Worm (Caenorhabditis elegans) whole organism, L4 larva: ENCODE measurements around the gene M70.5.

ENCODE experiments used
- D1046.2 ChIP-seq: fragments of 200-800 bp; sonication (Bioruptor generic); IDR thresholded peaks from 2 replicates; pipeline ENCODE4 v1.3.6; 2022; ENCODE audit warnings: missing genetic modification characterization, missing compliant biosample characterization
- F44E2.7 ChIP-seq: fragments of 200-800 bp; sonication (Bioruptor generic); IDR thresholded peaks from 2 replicates; pipeline ENCODE4 v2.1.2; 2022; ENCODE audit warnings: missing genetic modification characterization, missing compliant biosample characterization
- R02D3.7 ChIP-seq: fragments of 150-350 bp; sonication (generic microtip); optimal IDR thresholded peaks from 3 replicates; lab custom pipeline; 2014; ENCODE audit warnings: missing biosample characterization, missing genetic modification characterization
- ZK546.5 ChIP-seq, 2 experiments: sonication (generic microtip); optimal IDR thresholded peaks; 2 replicates each; lab custom pipeline; 2017; ENCODE audit warnings: missing biosample characterization in 2 of 2, missing genetic modification characterization in 2 of 2
- aha-1 ChIP-seq: fragments of 150-350 bp; peaks from one replicate; lab custom pipeline; 2014; ENCODE audit warnings: missing biosample characterization, missing genetic modification characterization
- ama-1 ChIP-seq: fragments of 150-350 bp; optimal IDR thresholded peaks from 2 replicates; lab custom pipeline; 2014; ENCODE audit warnings: inconsistent platforms, mixed read lengths
- attf-4 ChIP-seq: sonication (generic microtip); optimal IDR thresholded peaks from 3 replicates; lab custom pipeline; 2017; ENCODE audit warnings: missing biosample characterization, missing genetic modification characterization
- ceh-20 ChIP-seq: fragments of 200-800 bp; sonication (Bioruptor generic); IDR thresholded peaks from 2 replicates; pipeline ENCODE4 v1.3.6; 2022; ENCODE audit warnings: missing genetic modification reagents, missing genetic modification characterization, missing compliant biosample characterization
- ceh-28 ChIP-seq: fragments of 150-350 bp; optimal IDR thresholded peaks from 2 replicates; lab custom pipeline; 2014; ENCODE audit warnings: missing biosample characterization, missing genetic modification reagents, missing genetic modification characterization
- ceh-44 ChIP-seq: fragments of 200-800 bp; sonication (Bioruptor generic); IDR thresholded peaks from 2 replicates; pipeline ENCODE4 v1.3.6; 2022; ENCODE audit warnings: missing genetic modification reagents, missing genetic modification characterization, missing compliant biosample characterization
- ceh-82 ChIP-seq: sonication (generic microtip); optimal IDR thresholded peaks from 2 replicates; lab custom pipeline; 2017; ENCODE audit warnings: missing biosample characterization, missing genetic modification characterization
- cey-2 ChIP-seq: sonication (generic microtip); optimal IDR thresholded peaks from 3 replicates; lab custom pipeline; 2017; ENCODE audit warnings: missing genetic modification characterization, mild to moderate bottlenecking, missing compliant biosample characterization, antibody characterized with exemption, borderline replicate concordance; ENCODE audit not compliant: insufficient read depth
- daf-19 ChIP-seq: fragments of 200-800 bp; sonication (Bioruptor generic); conservative IDR thresholded peaks from 2 replicates; pipeline ENCODE4 v1.3.6; 2022; ENCODE audit warnings: missing genetic modification characterization, missing compliant biosample characterization
- dmd-6 ChIP-seq: fragments of 200-800 bp; sonication (Bioruptor generic); IDR thresholded peaks from 2 replicates; pipeline ENCODE4 v1.3.6; 2022; ENCODE audit warnings: missing genetic modification reagents, missing genetic modification characterization, missing compliant biosample characterization
- dmd-8 ChIP-seq: fragments of 200-800 bp; sonication (Bioruptor generic); IDR thresholded peaks from 2 replicates; pipeline ENCODE4 v1.3.6; 2022; ENCODE audit warnings: missing genetic modification characterization, missing compliant biosample characterization
- duxl-1 ChIP-seq: sonication (generic microtip); optimal IDR thresholded peaks from 2 replicates; lab custom pipeline; 2016; ENCODE audit warnings: mild to moderate bottlenecking, missing genetic modification characterization, moderate library complexity, missing compliant biosample characterization; ENCODE audit not compliant: poor library complexity
- egl-27 ChIP-seq: sonication (generic microtip); optimal IDR thresholded peaks from 3 replicates; lab custom pipeline; 2017; ENCODE audit warnings: missing biosample characterization, missing genetic modification reagents, missing genetic modification characterization
- egl-43 ChIP-seq: fragments of 200-800 bp; sonication (Bioruptor generic); IDR thresholded peaks from 2 replicates; pipeline ENCODE4 v1.3.6; 2022; ENCODE audit warnings: missing genetic modification reagents, missing genetic modification characterization, missing compliant biosample characterization
- fos-1 ChIP-seq: fragments of 150-350 bp; optimal IDR thresholded peaks from 2 replicates; lab custom pipeline; 2014; ENCODE audit warnings: missing biosample characterization, missing genetic modification characterization
- hif-1 ChIP-seq, 2 experiments: sonication (generic microtip); optimal IDR thresholded peaks; 2 replicates each; lab custom pipeline; 2016 to 2017; ENCODE audit warnings: missing compliant biosample characterization in 2 of 2, missing genetic modification characterization in 2 of 2, missing genetic modification reagents in 2 of 2, missing genotype in 2 of 2, mild to moderate bottlenecking in 1 of 2
- hlh-11 ChIP-seq: fragments of 200-800 bp; sonication (Bioruptor generic); optimal IDR thresholded peaks from 2 replicates; lab custom pipeline; 2018; ENCODE audit warnings: mild to moderate bottlenecking, missing genetic modification characterization, missing compliant biosample characterization
- hlh-30 ChIP-seq: sonication (generic microtip); optimal IDR thresholded peaks from 2 replicates; lab custom pipeline; 2017; ENCODE audit warnings: antibody characterized with exemption, mild to moderate bottlenecking, missing genetic modification characterization, missing compliant biosample characterization; ENCODE audit not compliant: insufficient read depth
- hmg-1.1 ChIP-seq: fragments of 200-800 bp; sonication (Bioruptor generic); IDR thresholded peaks from 2 replicates; pipeline ENCODE4 v1.3.6; 2022; ENCODE audit warnings: missing genetic modification reagents, missing genetic modification characterization, missing compliant biosample characterization
- lim-7 ChIP-seq: fragments of 200-800 bp; sonication (Bioruptor generic); IDR thresholded peaks from 2 replicates; pipeline ENCODE4 v1.3.6; 2022; ENCODE audit warnings: missing genetic modification characterization, missing compliant biosample characterization
- lir-3 ChIP-seq: sonication (generic microtip); optimal IDR thresholded peaks from 2 replicates; lab custom pipeline; 2016; ENCODE audit warnings: mild to moderate bottlenecking, missing genetic modification characterization, missing compliant biosample characterization
- lsy-2 ChIP-seq, 2 experiments: fragments of 150-350 bp in 1 of 2; sonication (generic microtip) in 1 of 2; optimal IDR thresholded peaks; 2 replicates each; lab custom pipeline; 2014 to 2017; ENCODE audit warnings: missing biosample characterization in 2 of 2, missing genetic modification characterization in 2 of 2
- mdl-1 ChIP-seq, 2 experiments: fragments of 150-350 bp in 1 of 2; sonication (generic microtip) in 1 of 2; optimal IDR thresholded peaks; 2 replicates each; lab custom pipeline; 2014 to 2017; ENCODE audit warnings: missing biosample characterization in 2 of 2, missing genetic modification characterization in 2 of 2
- mdt-29 ChIP-seq: fragments of 200-800 bp; sonication (Bioruptor generic); IDR thresholded peaks from 2 replicates; pipeline ENCODE4 v1.3.6; 2022; ENCODE audit warnings: missing genetic modification reagents, missing genetic modification characterization, missing compliant biosample characterization
- mxl-3 ChIP-seq: fragments of 200-800 bp; sonication (Bioruptor generic); optimal IDR thresholded peaks from 2 replicates; lab custom pipeline; 2018; ENCODE audit warnings: mild to moderate bottlenecking, missing genetic modification characterization, missing compliant biosample characterization
- nhr-102 ChIP-seq: sonication (generic microtip); optimal IDR thresholded peaks from 2 replicates; lab custom pipeline; 2016; ENCODE audit warnings: mild to moderate bottlenecking, missing genetic modification characterization, moderate library complexity, missing compliant biosample characterization
- nhr-11 ChIP-seq: fragments of 150-350 bp; optimal IDR thresholded peaks from 2 replicates; lab custom pipeline; 2014; ENCODE audit warnings: missing biosample characterization, missing genetic modification characterization
- nhr-25 ChIP-seq: sonication (generic microtip); optimal IDR thresholded peaks from 2 replicates; lab custom pipeline; 2017; ENCODE audit warnings: missing genetic modification characterization, mild to moderate bottlenecking, missing compliant biosample characterization, antibody characterized with exemption, moderate library complexity, borderline replicate concordance; ENCODE audit not compliant: insufficient read depth
- nhr-28 ChIP-seq: fragments of 150-350 bp; optimal IDR thresholded peaks from 2 replicates; lab custom pipeline; 2014; ENCODE audit warnings: missing biosample characterization, missing genetic modification characterization
- nhr-48 ChIP-seq: sonication (generic microtip); optimal IDR thresholded peaks from 2 replicates; lab custom pipeline; 2016; ENCODE audit warnings: mild to moderate bottlenecking, missing genetic modification characterization, missing compliant biosample characterization
- nhr-77 ChIP-seq: fragments of 150-350 bp; optimal IDR thresholded peaks from 2 replicates; lab custom pipeline; 2014; ENCODE audit warnings: missing biosample characterization, missing genetic modification characterization
- pha-4 ChIP-seq, 2 experiments: fragments of 150-350 bp in 1 of 2; fragments of 200-800 bp in 1 of 2; sonication (Bioruptor generic) in 1 of 2; IDR thresholded peaks in 1 of 2; optimal IDR thresholded peaks in 1 of 2; 2 replicates each; pipeline versions ENCODE4 v1.3.6 to Lab custom; 2014 to 2022; ENCODE audit warnings: missing genetic modification characterization in 2 of 2, missing genetic modification reagents in 2 of 2, missing biosample characterization in 1 of 2, missing compliant biosample characterization in 1 of 2
- rbr-2 ChIP-seq: sonication (generic microtip); optimal IDR thresholded peaks from 2 replicates; lab custom pipeline; 2016; ENCODE audit warnings: missing genotype, missing genetic modification characterization, missing compliant biosample characterization
- saeg-2 ChIP-seq: fragments of 200-800 bp; sonication (Bioruptor generic); IDR thresholded peaks from 2 replicates; pipeline ENCODE4 v1.3.6; 2022; ENCODE audit warnings: missing genetic modification reagents, missing genetic modification characterization, missing compliant biosample characterization
- set-16 ChIP-seq: fragments of 200-800 bp; sonication (Bioruptor generic); IDR thresholded peaks from 2 replicates; pipeline ENCODE4 v1.3.6; 2022; ENCODE audit warnings: missing genetic modification reagents, missing genetic modification characterization, missing compliant biosample characterization
- skn-1 ChIP-seq: fragments of 150-350 bp; optimal IDR thresholded peaks from 2 replicates; lab custom pipeline; 2014; ENCODE audit warnings: missing biosample characterization, missing genetic modification characterization
- snpc-1.2 ChIP-seq: fragments of 200-800 bp; sonication (Bioruptor generic); IDR thresholded peaks from 2 replicates; pipeline ENCODE4 v1.3.6; 2022; ENCODE audit warnings: missing genetic modification reagents, missing genetic modification characterization, missing compliant biosample characterization
- spr-1 ChIP-seq: sonication (generic microtip); optimal IDR thresholded peaks from 2 replicates; lab custom pipeline; 2016; ENCODE audit warnings: mild to moderate bottlenecking, missing genetic modification characterization, missing compliant biosample characterization
- spr-3 ChIP-seq: fragments of 200-800 bp; sonication (Bioruptor generic); optimal IDR thresholded peaks from 2 replicates; lab custom pipeline; 2018; ENCODE audit warnings: mild to moderate bottlenecking, missing genetic modification characterization, missing compliant biosample characterization
- tag-97 ChIP-seq: fragments of 200-800 bp; sonication (Bioruptor generic); IDR thresholded peaks from 2 replicates; pipeline ENCODE4 v1.3.6; 2022; ENCODE audit warnings: missing genetic modification characterization, missing compliant biosample characterization
- unc-62 ChIP-seq, 3 experiments: fragments of 150-350 bp in 1 of 3; sonication (generic microtip); optimal IDR thresholded peaks in 2 of 3; peaks in 1 of 3; 1 replicate in 1 of 3; 2 replicates in 2 of 3; lab custom pipeline; 2014 to 2017; ENCODE audit warnings: missing biosample characterization in 3 of 3, missing genetic modification characterization in 3 of 3, missing genetic modification reagents in 3 of 3, missing genotype in 1 of 3
- zfp-2 ChIP-seq: sonication (generic microtip); optimal IDR thresholded peaks from 2 replicates; lab custom pipeline; 2016; ENCODE audit warnings: mild to moderate bottlenecking, missing genetic modification characterization, missing compliant biosample characterization
- ztf-7 ChIP-seq: fragments of 150-350 bp; optimal IDR thresholded peaks from 2 replicates; lab custom pipeline; 2014; ENCODE audit warnings: missing biosample characterization, missing genetic modification characterization

Gene M70.5

ce11 chrIV:2219334-2219755 is 56.1 kb downstream of the M70.5 start (continued):
- TF ChIP-seq nhr-102 (tag; lab: Kevin White, UChicago) (peak; percentile 98), ceh-82 (no peak), R02D3.7 (no peak), nhr-77 (peak; percentile 80), hlh-30 (tag; lab: Kevin White, UChicago) (peak; percentile 99), ceh-20 (GFP tag; lab: Robert Waterston, UW) (peak; percentile 98), nhr-28 (tag; lab: Kevin White, UChicago) (peak; percentile 92), ceh-44 (GFP tag; lab: Robert Waterston, UW) (no peak), egl-27 (tag; lab: Kevin White, UChicago) (no peak), nhr-25 (tag; lab: Kevin White, UChicago) (peak; percentile 90), nhr-11 (peak; percentile 83), snpc-1.2 (peak; percentile 56), lim-7 (no peak), ZK546.5 (tag; optimal IDR thresholded peaks at IDR 0.05; lab: Kevin White, UChicago) (peak in 1 of 2 experiments; percentile 49), pha-4 (GFP tag; IDR thresholded peaks at IDR 0.05; lab: Robert Waterston, UW) (peak; percentile 98), pha-4 (tag; optimal IDR thresholded peaks at IDR 0.05; lab: Kevin White, UChicago) (no peak), tag-97 (GFP tag; lab: Robert Waterston, UW) (no peak), F44E2.7 (GFP tag; lab: Robert Waterston, UW) (no peak), duxl-1 (tag; lab: Kevin White, UChicago) (peak; percentile 89), saeg-2 (GFP tag; lab: Robert Waterston, UW) (peak; percentile 98), ceh-28 (no peak), daf-19 (GFP tag; lab: Robert Waterston, UW) (no peak), ama-1 (lab: Kevin White, UChicago) (no peak), lir-3 (tag; lab: Kevin White, UChicago) (peak; percentile 76), spr-3 (GFP tag; lab: Kevin White, UChicago) (peak; percentile 94), skn-1 (tag; lab: Kevin White, UChicago) (no peak), ztf-7 (peak; percentile 17), attf-4 (tag; lab: Kevin White, UChicago) (no peak), rbr-2 (tag; lab: Kevin White, UChicago) (peak; percentile 97), hlh-11 (peak; percentile 100), aha-1 (tag; lab: Kevin White, UChicago) (peak; percentile 99), dmd-8 (0 out of 2 replicates have a peak, but pooled peaks have one; percentile 6), nhr-48 (peak; percentile 99), egl-43 (GFP tag; lab: Robert Waterston, UW) (peak; percentile 84; the same call in 1 of the 2 replicates), zfp-2 (tag; lab: Kevin White, UChicago) (peak; percentile 83), fos-1 (tag; lab: Kevin White, UChicago) (no peak), mdt-29 (peak; percentile 93), cey-2 (no peak)

ce11 chrIV:2217260-2217659 is 58.2 kb downstream of the M70.5 start:
- TF ChIP-seq hlh-30 (tag; lab: Kevin White, UChicago) = peak; percentile 49
- peak in 1 of 2 experiments; percentile 31 for TF ChIP-seq unc-62 (GFP tag; optimal IDR thresholded peaks at IDR 0.05 in 1 of 2; lab: Kevin White, UChicago)
- TF ChIP-seq unc-62 (tag; optimal IDR thresholded peaks at IDR 0.05; lab: Kevin White, UChicago) = no peak
- no peak for TF ChIP-seq egl-43 (GFP tag; lab: Robert Waterston, UW)
- no peak for TF ChIP-seq spr-1 (tag; lab: Kevin White, UChicago)
- TF ChIP-seq dmd-8 = no peak
- no peak for TF ChIP-seq fos-1 (tag; lab: Kevin White, UChicago)
- peak in 1 of 2 experiments; percentile 31 for TF ChIP-seq mdl-1 (tag; optimal IDR thresholded peaks at IDR 0.05; lab: Kevin White, UChicago)
- TF ChIP-seq hlh-11 = peak; percentile 48
- TF ChIP-seq dmd-6 = 0 out of 2 replicates have a peak, but pooled peaks have one; percentile 7
- TF ChIP-seq set-16 (GFP tag; lab: Robert Waterston, UW) = peak; percentile 40
- TF ChIP-seq D1046.2 = 0 out of 2 replicates have a peak, but pooled peaks have one; percentile 25
- TF ChIP-seq lsy-2 (tag; optimal IDR thresholded peaks at IDR 0.05; lab: Kevin White, UChicago) = no peak
- peak; percentile 14 for TF ChIP-seq mxl-3 (GFP tag; lab: Kevin White, UChicago)
- TF ChIP-seq hmg-1.1 (GFP tag; lab: Robert Waterston, UW) = peak; percentile 38
- no peak for TF ChIP-seq hif-1 (tag; optimal IDR thresholded peaks at IDR 0.05; lab: Kevin White, UChicago)
